Worm (Caenorhabditis elegans): ENCODE data around the gene nrsn-1.

DNA sequence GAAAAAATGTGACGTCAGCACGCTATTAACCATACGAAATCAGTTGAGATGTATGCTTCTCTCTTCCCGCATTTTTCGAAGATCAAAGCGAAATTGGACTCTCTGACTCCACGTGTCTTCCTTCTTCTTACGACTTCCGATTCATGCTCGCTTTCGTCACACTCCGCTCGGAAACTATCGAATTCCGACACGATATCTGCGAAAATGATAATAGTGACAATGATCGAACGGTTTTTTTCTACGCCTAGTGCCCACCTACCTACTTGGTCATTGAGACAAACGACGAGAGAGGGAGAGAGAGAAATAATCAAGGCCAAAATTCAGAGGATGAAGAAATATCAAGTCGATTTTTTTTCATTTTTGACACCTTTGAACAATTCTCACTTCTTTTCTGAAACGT is 22.1 kb downstream of the nrsn-1 start:
- TF ChIP-seq pqm-1 (tag; optimal IDR thresholded peaks at IDR 0.05) (no peak), pha-4 (tag; optimal IDR thresholded peaks at IDR 0.05) (no peak), nhr-23 (tag; optimal IDR thresholded peaks at IDR 0.05) (no peak), nhr-237 (tag; optimal IDR thresholded peaks at IDR 0.05) (no peak), sea-2 (GFP tag; optimal IDR thresholded peaks at IDR 0.05) (no peak), ceh-82 (tag; optimal IDR thresholded peaks at IDR 0.05) (no peak), lin-15B (tag; optimal IDR thresholded peaks at IDR 0.05) (no peak), nhr-12 (tag; optimal IDR thresholded peaks at IDR 0.05) (no peak), ztf-11 (tag; optimal IDR thresholded peaks at IDR 0.05) (no peak), lsy-12 (tag; optimal IDR thresholded peaks at IDR 0.05) (no peak), R02D3.7 (tag; optimal IDR thresholded peaks at IDR 0.05) (no peak), ZK546.5 (tag; optimal IDR thresholded peaks at IDR 0.05) (no peak), ama-1 (optimal IDR thresholded peaks at IDR 0.05) (no peak)
